Worm (Caenorhabditis elegans): Measurements from ENCODE around the gene bra-2.

Gene bra-2

DNA sequence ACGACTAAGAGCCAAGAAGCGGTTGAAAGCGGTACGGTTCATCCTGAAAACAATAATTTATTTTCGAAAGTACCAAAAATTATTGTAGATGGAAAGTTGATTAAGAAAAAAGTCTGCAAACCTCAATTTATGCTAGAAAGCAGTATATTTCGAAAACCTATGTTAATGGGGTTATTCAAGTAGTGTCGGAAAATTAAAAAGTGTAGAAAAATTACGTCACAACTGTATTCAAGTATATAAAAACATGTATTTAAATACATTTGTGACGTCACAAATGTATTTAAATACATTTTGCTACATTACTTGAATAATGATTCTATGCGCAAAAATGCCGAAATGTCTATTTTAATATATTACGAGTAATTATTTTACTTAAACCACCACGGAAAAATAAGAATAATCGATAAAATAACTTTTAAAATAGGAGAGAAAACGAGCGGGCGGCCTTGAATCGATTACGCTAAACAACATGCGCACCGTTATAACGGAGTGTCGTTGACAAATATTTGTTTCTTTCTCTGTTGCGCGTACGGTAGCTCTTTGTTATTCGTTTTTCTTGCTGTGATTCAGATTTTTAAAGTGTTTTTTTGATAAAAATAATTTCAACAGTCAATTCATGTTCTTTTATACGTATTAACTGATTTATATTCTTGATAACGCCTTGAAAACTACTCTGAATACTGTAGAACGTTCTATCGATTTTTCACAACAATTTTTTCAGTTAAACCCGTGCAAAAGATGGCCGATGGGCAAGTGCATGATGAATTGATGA, at the start of gene bra-2, which contains the start of gene F23H11.5:
bra-2 (plus strand) TSS at position 722 of the 772 bp plus-strand sequence.
F23H11.5 (minus strand) TSS at position 51 of the 772 bp plus-strand sequence.
- peak; percentile 57 for TF ChIP-seq ceh-48 (tag; optimal IDR thresholded peaks at IDR 0.05)
- no peak for TF ChIP-seq F13H6.1 (tag; optimal IDR thresholded peaks at IDR 0.05)

DNA sequence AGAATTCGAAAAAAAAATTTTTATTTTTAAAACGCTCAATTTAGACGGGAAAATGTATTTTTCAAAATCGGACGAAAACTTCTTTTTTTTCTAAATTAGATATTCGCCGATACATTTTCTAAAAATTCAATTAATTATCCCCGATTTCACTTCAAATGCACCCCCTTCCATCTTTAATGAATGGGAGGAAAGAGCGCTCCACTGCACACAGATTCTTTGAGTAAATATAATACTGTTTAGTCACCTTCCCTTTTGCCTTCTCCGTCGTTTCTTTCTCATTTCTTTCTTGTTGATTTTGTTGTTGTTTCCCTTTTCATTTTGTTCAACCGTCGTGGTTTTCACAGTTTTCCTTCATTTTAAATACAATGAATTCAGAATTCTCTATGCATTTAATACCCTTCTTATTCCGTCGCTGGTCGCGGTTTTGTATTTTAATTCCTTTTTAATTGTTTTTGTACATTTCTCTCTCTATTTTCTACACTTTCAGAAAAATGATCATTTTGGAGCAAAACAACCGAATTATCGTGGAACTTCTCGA, 49.2 kb upstream of the bra-2 start, which contains the start of gene arx-4:
arx-4 (plus strand) TSS at position 488 of the 538 bp plus-strand sequence.
- TF ChIP-seq ceh-31 (tag; optimal IDR thresholded peaks at IDR 0.05): peak; percentile 28
- no peak for TF ChIP-seq hlh-15 (tag; optimal IDR thresholded peaks at IDR 0.05)
- TF ChIP-seq unc-42 (tag; optimal IDR thresholded peaks at IDR 0.05): peak; percentile 95

DNA sequence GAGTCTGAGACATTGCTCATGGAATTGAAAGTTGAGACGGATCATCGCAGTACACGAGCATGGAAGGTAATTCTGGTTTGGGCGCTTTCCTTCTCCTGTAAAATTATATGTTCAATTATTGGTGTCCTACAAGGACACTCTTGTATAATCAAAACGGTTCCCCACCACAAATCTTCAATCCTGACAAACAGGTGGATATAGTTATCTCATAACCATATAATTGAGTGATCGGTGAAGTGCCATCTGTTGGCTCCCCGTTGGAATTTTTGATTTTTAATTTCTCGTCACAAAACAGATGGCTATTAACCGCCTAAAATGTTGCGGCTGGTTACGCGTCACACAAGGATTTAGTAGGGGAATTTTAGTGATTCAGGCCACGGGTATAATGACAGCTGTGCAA, 42.2 kb upstream of the bra-2 start:
- TF ChIP-seq lim-6 (tag; optimal IDR thresholded peaks at IDR 0.05): no peak
- TF ChIP-seq nfya-1 (tag; optimal IDR thresholded peaks at IDR 0.05): no peak
- TF ChIP-seq nhr-11 (tag; optimal IDR thresholded peaks at IDR 0.05): no peak
- no peak for TF ChIP-seq F13H6.1 (tag; optimal IDR thresholded peaks at IDR 0.05)
- no peak for TF ChIP-seq dve-1 (tag; optimal IDR thresholded peaks at IDR 0.05)
- TF ChIP-seq ceh-24 (tag; optimal IDR thresholded peaks at IDR 0.05): no peak
- no peak for TF ChIP-seq gmeb-2 (tag; optimal IDR thresholded peaks at IDR 0.05)
- TF ChIP-seq ets-4 (tag; optimal IDR thresholded peaks at IDR 0.05): no peak
- no peak for TF ChIP-seq ceh-9 (tag; optimal IDR thresholded peaks at IDR 0.05)
- TF ChIP-seq pat-9 (tag; optimal IDR thresholded peaks at IDR 0.05): no peak
- TF ChIP-seq hlh-8 (tag; optimal IDR thresholded peaks at IDR 0.05): no peak
- TF ChIP-seq ceh-19 (GFP tag; optimal IDR thresholded peaks at IDR 0.05): no peak
- TF ChIP-seq odd-2 (tag; optimal IDR thresholded peaks at IDR 0.05): no peak
- TF ChIP-seq hlh-13 (GFP tag; optimal IDR thresholded peaks at IDR 0.05): no peak
- TF ChIP-seq K09A11.1 (tag; optimal IDR thresholded peaks at IDR 0.05; ENCODE audit: insufficient read depth): no peak
- TF ChIP-seq unc-3 (GFP tag; conservative IDR thresholded peaks at IDR 0.05): no peak
- no peak for TF ChIP-seq unc-3 (tag; optimal IDR thresholded peaks at IDR 0.05)
- no peak for TF ChIP-seq pqm-1 (tag; optimal IDR thresholded peaks at IDR 0.05)
- TF ChIP-seq hlh-30 (tag; optimal IDR thresholded peaks at IDR 0.05; ENCODE audit: insufficient read depth): no peak

DNA sequence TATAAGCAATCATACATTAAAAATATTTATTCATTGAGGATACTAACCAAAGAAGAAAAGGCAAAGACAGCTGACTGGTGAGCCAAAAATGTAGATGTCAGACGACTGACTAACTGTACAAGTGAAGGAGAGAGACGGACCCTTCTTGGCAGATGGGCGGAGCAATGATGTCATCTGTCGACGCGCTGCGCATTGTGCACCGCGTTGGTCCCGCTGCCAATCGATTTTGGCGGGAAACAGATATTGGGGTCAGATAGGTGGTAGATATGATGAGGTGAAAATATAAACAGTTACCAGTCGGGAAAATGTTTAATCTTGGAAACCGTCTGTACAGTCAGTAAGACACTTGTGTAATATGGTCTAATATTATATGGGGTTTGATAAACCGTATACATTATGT, 41.2 kb upstream of the bra-2 start, which contains the start of gene T24C4.2:
T24C4.2 (minus strand) TSS at position 101 of the 400 bp plus-strand sequence.
- TF ChIP-seq tbx-2 (tag; optimal IDR thresholded peaks at IDR 0.05): no peak
- no peak for TF ChIP-seq ets-4 (tag; optimal IDR thresholded peaks at IDR 0.05)
- no peak for TF ChIP-seq fax-1 (tag; optimal IDR thresholded peaks at IDR 0.05)
- no peak for TF ChIP-seq hlh-15 (tag; optimal IDR thresholded peaks at IDR 0.05)
- TF ChIP-seq fkh-10 (GFP tag; optimal IDR thresholded peaks at IDR 0.05): no peak
- TF ChIP-seq syd-9 (tag; optimal IDR thresholded peaks at IDR 0.05): no peak
- no peak for TF ChIP-seq fkh-6 (tag; optimal IDR thresholded peaks at IDR 0.05)
- TF ChIP-seq nhr-232 (tag; optimal IDR thresholded peaks at IDR 0.05): no peak
- TF ChIP-seq ceh-9 (tag; optimal IDR thresholded peaks at IDR 0.05): no peak
- no peak for TF ChIP-seq unc-55 (GFP tag; optimal IDR thresholded peaks at IDR 0.05)
- no peak for TF ChIP-seq C08G9.2 (tag; optimal IDR thresholded peaks at IDR 0.05)

DNA sequence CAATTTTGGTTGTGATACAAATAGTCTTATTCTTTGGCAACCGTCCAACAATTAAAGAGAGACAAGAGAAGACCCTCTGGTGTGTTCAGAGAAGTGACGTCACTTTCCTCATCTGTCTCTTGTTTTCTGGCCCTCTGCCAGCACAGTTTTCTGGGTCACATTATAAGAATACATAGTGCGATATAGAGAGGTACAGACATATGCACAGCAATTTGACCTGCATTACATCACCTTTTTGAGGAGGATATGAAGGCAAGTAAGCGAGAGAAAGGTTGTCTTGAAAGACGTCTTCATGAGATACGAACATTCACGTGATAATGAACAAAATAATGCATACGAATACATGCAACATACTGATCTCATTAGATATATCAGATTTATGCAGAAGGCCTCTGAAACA, 40.5 kb upstream of the bra-2 start:
- TF ChIP-seq tbx-2 (tag; optimal IDR thresholded peaks at IDR 0.05) (peak; percentile 9), gmeb-2 (tag; optimal IDR thresholded peaks at IDR 0.05) (no peak), hlh-30 (tag; optimal IDR thresholded peaks at IDR 0.05; ENCODE audit: insufficient read depth) (peak; percentile 60)

Data from whole organism, late embryonic.